Worm (Caenorhabditis elegans) whole organism, L4 larva: ENCODE data around the gene test-1.
A peak's percentile ranks its signal among the peaks of the same experiment; 100 is the strongest.

Experiments
- T26A8.4 ChIP-seq: fragments of 200-800 bp; sonication (Bioruptor generic); IDR thresholded peaks from 2 replicates; pipeline ENCODE4 v1.3.6; 2022; ENCODE audit warnings: missing genetic modification characterization, missing compliant biosample characterization
- attf-4 ChIP-seq: sonication (generic microtip); optimal IDR thresholded peaks from 3 replicates; lab custom pipeline; 2017; ENCODE audit warnings: missing biosample characterization, missing genetic modification characterization
- ceh-32 ChIP-seq: sonication (generic microtip); optimal IDR thresholded peaks from 2 replicates; lab custom pipeline; 2016; ENCODE audit warnings: mild to moderate bottlenecking, missing genetic modification characterization, missing compliant biosample characterization; ENCODE audit not compliant: poor library complexity
- ceh-44 ChIP-seq: fragments of 200-800 bp; sonication (Bioruptor generic); IDR thresholded peaks from 2 replicates; pipeline ENCODE4 v1.3.6; 2022; ENCODE audit warnings: missing genetic modification reagents, missing genetic modification characterization, missing compliant biosample characterization
- ceh-62 ChIP-seq: sonication (generic microtip); optimal IDR thresholded peaks from 2 replicates; lab custom pipeline; 2017; ENCODE audit warnings: missing biosample characterization, missing genetic modification characterization
- cey-2 ChIP-seq: sonication (generic microtip); optimal IDR thresholded peaks from 3 replicates; lab custom pipeline; 2017; ENCODE audit warnings: missing genetic modification characterization, mild to moderate bottlenecking, missing compliant biosample characterization, antibody characterized with exemption, borderline replicate concordance; ENCODE audit not compliant: insufficient read depth
- daf-12 ChIP-seq: fragments of 150-350 bp; optimal IDR thresholded peaks from 2 replicates; lab custom pipeline; 2014; ENCODE audit warnings: missing biosample characterization, missing genetic modification reagents, missing genetic modification characterization
- daf-16 ChIP-seq, 3 experiments: sonication (generic microtip); optimal IDR thresholded peaks; 2 replicates each; lab custom pipeline; 2016 to 2017; ENCODE audit warnings: missing genetic modification characterization in 3 of 3, missing genetic modification reagents in 3 of 3, mild to moderate bottlenecking in 2 of 3, missing compliant biosample characterization in 2 of 3, missing biosample characterization in 1 of 3, moderate library complexity in 1 of 3
- daf-19 ChIP-seq: fragments of 200-800 bp; sonication (Bioruptor generic); conservative IDR thresholded peaks from 2 replicates; pipeline ENCODE4 v1.3.6; 2022; ENCODE audit warnings: missing genetic modification characterization, missing compliant biosample characterization
- daf-8 ChIP-seq: fragments of 200-800 bp; sonication (Bioruptor generic); IDR thresholded peaks from 2 replicates; pipeline ENCODE4 v1.3.6; 2022; ENCODE audit warnings: missing genetic modification characterization, missing compliant biosample characterization
- dmd-6 ChIP-seq: fragments of 200-800 bp; sonication (Bioruptor generic); IDR thresholded peaks from 2 replicates; pipeline ENCODE4 v1.3.6; 2022; ENCODE audit warnings: missing genetic modification reagents, missing genetic modification characterization, missing compliant biosample characterization
- dmd-8 ChIP-seq: fragments of 200-800 bp; sonication (Bioruptor generic); IDR thresholded peaks from 2 replicates; pipeline ENCODE4 v1.3.6; 2022; ENCODE audit warnings: missing genetic modification characterization, missing compliant biosample characterization
- dpl-1 ChIP-seq: fragments of 150-350 bp; optimal IDR thresholded peaks from 2 replicates; lab custom pipeline; 2014; ENCODE audit warnings: missing biosample characterization, missing genetic modification reagents, missing genetic modification characterization
- duxl-1 ChIP-seq: sonication (generic microtip); optimal IDR thresholded peaks from 2 replicates; lab custom pipeline; 2016; ENCODE audit warnings: mild to moderate bottlenecking, missing genetic modification characterization, moderate library complexity, missing compliant biosample characterization; ENCODE audit not compliant: poor library complexity
- gei-8 ChIP-seq: fragments of 200-800 bp; sonication (Bioruptor generic); optimal IDR thresholded peaks from 2 replicates; lab custom pipeline; 2018; ENCODE audit warnings: mild to moderate bottlenecking, missing genetic modification characterization, missing compliant biosample characterization
- hif-1 ChIP-seq, 2 experiments: sonication (generic microtip); optimal IDR thresholded peaks; 2 replicates each; lab custom pipeline; 2016 to 2017; ENCODE audit warnings: missing compliant biosample characterization in 2 of 2, missing genetic modification characterization in 2 of 2, missing genetic modification reagents in 2 of 2, missing genotype in 2 of 2, mild to moderate bottlenecking in 1 of 2
- hlh-11 ChIP-seq: fragments of 200-800 bp; sonication (Bioruptor generic); optimal IDR thresholded peaks from 2 replicates; lab custom pipeline; 2018; ENCODE audit warnings: mild to moderate bottlenecking, missing genetic modification characterization, missing compliant biosample characterization
- hlh-30 ChIP-seq: sonication (generic microtip); optimal IDR thresholded peaks from 2 replicates; lab custom pipeline; 2017; ENCODE audit warnings: antibody characterized with exemption, mild to moderate bottlenecking, missing genetic modification characterization, missing compliant biosample characterization; ENCODE audit not compliant: insufficient read depth
- lin-29 ChIP-seq: fragments of 200-800 bp; sonication (Bioruptor generic); IDR thresholded peaks from 2 replicates; pipeline ENCODE4 v1.3.6; 2022; ENCODE audit warnings: missing genetic modification reagents, missing genetic modification characterization, missing compliant biosample characterization
- lin-38 ChIP-seq: fragments of 200-800 bp; sonication (Bioruptor generic); IDR thresholded peaks from 2 replicates; pipeline ENCODE4 v1.3.6; 2022; ENCODE audit warnings: missing genetic modification reagents, missing genetic modification characterization, missing compliant biosample characterization
- lsy-2 ChIP-seq, 2 experiments: fragments of 150-350 bp in 1 of 2; sonication (generic microtip) in 1 of 2; optimal IDR thresholded peaks; 2 replicates each; lab custom pipeline; 2014 to 2017; ENCODE audit warnings: missing biosample characterization in 2 of 2, missing genetic modification characterization in 2 of 2
- mdl-1 ChIP-seq, 2 experiments: fragments of 150-350 bp in 1 of 2; sonication (generic microtip) in 1 of 2; optimal IDR thresholded peaks; 2 replicates each; lab custom pipeline; 2014 to 2017; ENCODE audit warnings: missing biosample characterization in 2 of 2, missing genetic modification characterization in 2 of 2
- mep-1 ChIP-seq: fragments of 150-350 bp; sonication (generic microtip); optimal IDR thresholded peaks from 3 replicates; lab custom pipeline; 2014; ENCODE audit warnings: missing biosample characterization, missing genetic modification characterization
- mes-2 ChIP-seq: sonication (generic microtip); optimal IDR thresholded peaks from 2 replicates; lab custom pipeline; 2016; ENCODE audit warnings: missing genotype, mild to moderate bottlenecking, missing genetic modification characterization, missing compliant biosample characterization; ENCODE audit not compliant: poor library complexity, severe bottlenecking
- mxl-2 ChIP-seq: fragments of 200-800 bp; sonication (Bioruptor generic); conservative IDR thresholded peaks from 2 replicates; pipeline ENCODE4 v1.3.6; 2022; ENCODE audit warnings: missing genetic modification reagents, missing genetic modification characterization, missing compliant biosample characterization
- mxl-3 ChIP-seq: fragments of 200-800 bp; sonication (Bioruptor generic); optimal IDR thresholded peaks from 2 replicates; lab custom pipeline; 2018; ENCODE audit warnings: mild to moderate bottlenecking, missing genetic modification characterization, missing compliant biosample characterization
- nhr-102 ChIP-seq: sonication (generic microtip); optimal IDR thresholded peaks from 2 replicates; lab custom pipeline; 2016; ENCODE audit warnings: mild to moderate bottlenecking, missing genetic modification characterization, moderate library complexity, missing compliant biosample characterization
- nhr-11 ChIP-seq: fragments of 150-350 bp; optimal IDR thresholded peaks from 2 replicates; lab custom pipeline; 2014; ENCODE audit warnings: missing biosample characterization, missing genetic modification characterization
- nhr-25 ChIP-seq: sonication (generic microtip); optimal IDR thresholded peaks from 2 replicates; lab custom pipeline; 2017; ENCODE audit warnings: missing genetic modification characterization, mild to moderate bottlenecking, missing compliant biosample characterization, antibody characterized with exemption, moderate library complexity, borderline replicate concordance; ENCODE audit not compliant: insufficient read depth
- nhr-28 ChIP-seq: fragments of 150-350 bp; optimal IDR thresholded peaks from 2 replicates; lab custom pipeline; 2014; ENCODE audit warnings: missing biosample characterization, missing genetic modification characterization
- nhr-41 ChIP-seq: fragments of 200-800 bp; sonication (Bioruptor generic); IDR thresholded peaks from 2 replicates; pipeline ENCODE4 v1.3.6; 2022; ENCODE audit warnings: missing genetic modification reagents, missing genetic modification characterization, missing compliant biosample characterization
- nhr-48 ChIP-seq: sonication (generic microtip); optimal IDR thresholded peaks from 2 replicates; lab custom pipeline; 2016; ENCODE audit warnings: mild to moderate bottlenecking, missing genetic modification characterization, missing compliant biosample characterization
- nhr-77 ChIP-seq: fragments of 150-350 bp; optimal IDR thresholded peaks from 2 replicates; lab custom pipeline; 2014; ENCODE audit warnings: missing biosample characterization, missing genetic modification characterization
- pha-4 ChIP-seq, 2 experiments: fragments of 150-350 bp in 1 of 2; fragments of 200-800 bp in 1 of 2; sonication (Bioruptor generic) in 1 of 2; IDR thresholded peaks in 1 of 2; optimal IDR thresholded peaks in 1 of 2; 2 replicates each; pipeline versions ENCODE4 v1.3.6 to Lab custom; 2014 to 2022; ENCODE audit warnings: missing genetic modification characterization in 2 of 2, missing genetic modification reagents in 2 of 2, missing biosample characterization in 1 of 2, missing compliant biosample characterization in 1 of 2
- sdz-12 ChIP-seq: fragments of 200-800 bp; sonication (Bioruptor generic); optimal IDR thresholded peaks from 2 replicates; lab custom pipeline; 2018; ENCODE audit warnings: mild to moderate bottlenecking, missing genetic modification characterization, missing compliant biosample characterization
- set-16 ChIP-seq: fragments of 200-800 bp; sonication (Bioruptor generic); IDR thresholded peaks from 2 replicates; pipeline ENCODE4 v1.3.6; 2022; ENCODE audit warnings: missing genetic modification reagents, missing genetic modification characterization, missing compliant biosample characterization
- unc-62 ChIP-seq, 3 experiments: fragments of 150-350 bp in 1 of 3; sonication (generic microtip); optimal IDR thresholded peaks in 2 of 3; peaks in 1 of 3; 1 replicate in 1 of 3; 2 replicates in 2 of 3; lab custom pipeline; 2014 to 2017; ENCODE audit warnings: missing biosample characterization in 3 of 3, missing genetic modification characterization in 3 of 3, missing genetic modification reagents in 3 of 3, missing genotype in 1 of 3
- ztf-7 ChIP-seq: fragments of 150-350 bp; optimal IDR thresholded peaks from 2 replicates; lab custom pipeline; 2014; ENCODE audit warnings: missing biosample characterization, missing genetic modification characterization

Gene test-1

ce11 chrIV:2177545-2177944 lies 40.8 kb downstream of the test-1 start, which contains the start of gene hrpu-2 (continued):
- TF ChIP-seq ztf-7 (tag; lab: Kevin White, UChicago) (peak; percentile 55), lin-29 (GFP tag; lab: Robert Waterston, UW) (0 out of 2 replicates have a peak, but pooled peaks have one; percentile 18), mes-2 (tag; lab: Kevin White, UChicago) (peak; percentile 92), ceh-32 (tag; lab: Kevin White, UChicago) (no peak), lin-38 (GFP tag; lab: Robert Waterston, UW) (peak; percentile 87), nhr-102 (tag; lab: Kevin White, UChicago) (peak; percentile 85), pha-4 (GFP tag; IDR thresholded peaks at IDR 0.05; lab: Robert Waterston, UW) (peak; percentile 67; the same call in 1 of the 2 replicates), pha-4 (tag; optimal IDR thresholded peaks at IDR 0.05; lab: Kevin White, UChicago) (no peak), nhr-48 (peak; percentile 49)

ce11 chrIV:2193037-2193436 lies 56.3 kb downstream of the test-1 start:
- TF ChIP-seq attf-4 (tag; lab: Kevin White, UChicago) (no peak), lsy-2 (tag; optimal IDR thresholded peaks at IDR 0.05; lab: Kevin White, UChicago) (peak in 1 of 2 experiments; percentile 5), duxl-1 (tag; lab: Kevin White, UChicago) (no peak), nhr-41 (GFP tag; lab: Robert Waterston, UW) (no peak), nhr-28 (tag; lab: Kevin White, UChicago) (peak; percentile 26), pha-4 (GFP tag; IDR thresholded peaks at IDR 0.05; lab: Robert Waterston, UW) (no peak), pha-4 (tag; optimal IDR thresholded peaks at IDR 0.05; lab: Kevin White, UChicago) (no peak)

- TF ChIP-seq lsy-2 (tag; optimal IDR thresholded peaks at IDR 0.05; lab: Kevin White, UChicago) (no peak), unc-62 (GFP tag; optimal IDR thresholded peaks at IDR 0.05 in 1 of 2; lab: Kevin White, UChicago) (peak in 1 of 2 experiments; percentile 68), unc-62 (tag; optimal IDR thresholded peaks at IDR 0.05; lab: Kevin White, UChicago) (no peak), hif-1 (tag; optimal IDR thresholded peaks at IDR 0.05; lab: Kevin White, UChicago) (peak in 1 of 2 experiments; percentile 79)
Measured at ce11 chrIV:2193558-2193957, 56.8 kb downstream of the test-1 start.

ce11 chrIV:2195598-2195997 lies 58.8 kb downstream of the test-1 start:
- TF ChIP-seq dmd-8 (GFP tag; lab: Robert Waterston, UW) (no peak), lsy-2 (tag; optimal IDR thresholded peaks at IDR 0.05; lab: Kevin White, UChicago) (no peak), mxl-2 (GFP tag; lab: Robert Waterston, UW) (no peak), daf-16 (GFP tag; optimal IDR thresholded peaks at IDR 0.05; lab: Kevin White, UChicago) (no peak), daf-16 (tag; optimal IDR thresholded peaks at IDR 0.05; lab: Kevin White, UChicago) (no peak), nhr-11 (tag; lab: Kevin White, UChicago) (no peak), ceh-62 (tag; lab: Kevin White, UChicago) (no peak), daf-19 (no peak), nhr-77 (tag; lab: Kevin White, UChicago) (no peak), attf-4 (tag; lab: Kevin White, UChicago) (no peak), nhr-48 (no peak), nhr-102 (tag; lab: Kevin White, UChicago) (peak; percentile 13), dpl-1 (GFP tag; lab: Kevin White, UChicago) (no peak), cey-2 (tag; lab: Kevin White, UChicago) (no peak), gei-8 (GFP tag; lab: Kevin White, UChicago) (no peak), daf-12 (tag; lab: Kevin White, UChicago) (no peak), hlh-30 (tag; lab: Kevin White, UChicago) (no peak), nhr-25 (no peak), set-16 (no peak), nhr-28 (tag; lab: Kevin White, UChicago) (peak; percentile 96), sdz-12 (no peak), T26A8.4 (GFP tag; lab: Robert Waterston, UW) (no peak), dmd-6 (0 out of 2 replicates have a peak, but pooled peaks have one; percentile 6), mxl-3 (peak; percentile 86), ceh-44 (GFP tag; lab: Robert Waterston, UW) (no peak), mdl-1 (tag; optimal IDR thresholded peaks at IDR 0.05; lab: Kevin White, UChicago) (peak in 1 of 2 experiments; percentile 37), hlh-11 (tag; lab: Kevin White, UChicago) (peak; percentile 19), daf-8 (GFP tag; lab: Robert Waterston, UW) (no peak), mep-1 (tag; lab: Kevin White, UChicago) (no peak)
- TF ChIP-seq, all 104 proteins: peak for 6
